Fruit fly (Drosophila melanogaster): ENCODE measurements around the gene CG11570.

Gene CG11570

dm6 chr3L:11975811-11976210, 18.2 kb upstream of the CG11570 start, which contains the start of gene CG43896 (continued):
- TF ChIP-seq HLHmδ (GFP tag; optimal IDR thresholded peaks at IDR 0.05) = no peak

dm6 chr3L:11974605-11975004, 17.0 kb upstream of the CG11570 start, which contains the start of gene CG14125:
Gene CG14125 (plus strand): TSS chr3L:11974905.
- no peak for TF ChIP-seq CG12744 (GFP tag; optimal IDR thresholded peaks at IDR 0.05)
- no peak for TF ChIP-seq gsb-n (tag; optimal IDR thresholded peaks at IDR 0.05)
- no peak for TF ChIP-seq HmgZ (tag; optimal IDR thresholded peaks at IDR 0.05)
- TF ChIP-seq CG14667 (GFP tag; IDR thresholded peaks at IDR 0.05) = no peak
- no peak for TF ChIP-seq bab2 (GFP tag; optimal IDR thresholded peaks at IDR 0.05)
- TF ChIP-seq CG1647 (GFP tag; optimal IDR thresholded peaks at IDR 0.05) = no peak
- TF ChIP-seq H15 (GFP tag; IDR thresholded peaks at IDR 0.05) = no peak
- TF ChIP-seq CG8478 (optimal IDR thresholded peaks at IDR 0.05) = no peak
- TF ChIP-seq CG14014 (GFP tag; IDR thresholded peaks at IDR 0.05) = no peak
- TF ChIP-seq CG12769 (tag; optimal IDR thresholded peaks at IDR 0.05) = no peak
- no peak for TF ChIP-seq danr (GFP tag; IDR thresholded peaks at IDR 0.05)
- no peak for TF ChIP-seq Fer3 (tag; optimal IDR thresholded peaks at IDR 0.05)
- no peak for TF ChIP-seq CG9609 (GFP tag; optimal IDR thresholded peaks at IDR 0.05)

dm6 chr3L:11973690-11974089, 16.1 kb upstream of the CG11570 start, which contains the start of gene CG42397:
Gene CG42397 (minus strand): TSS chr3L:11973790.
- no peak for TF ChIP-seq ash1 (GFP tag; optimal IDR thresholded peaks at IDR 0.05)
- TF ChIP-seq CG11695 (GFP tag; IDR thresholded peaks at IDR 0.05) = no peak
- TF ChIP-seq CG3281 (GFP tag; optimal IDR thresholded peaks at IDR 0.05) = no peak
- peak; percentile 39 for TF ChIP-seq D19B (GFP tag; optimal IDR thresholded peaks at IDR 0.05)

- no peak for TF ChIP-seq CG12744 (GFP tag; optimal IDR thresholded peaks at IDR 0.05)
Measured at dm6 chr3L:11972879-11973278, 15.3 kb upstream of the CG11570 start, which contains the start of gene Muc68E. Gene Muc68E (minus strand): TSS chr3L:11972979.

- no peak for TF ChIP-seq hth (optimal IDR thresholded peaks at IDR 0.05)
- TF ChIP-seq CG6689 (GFP tag; IDR thresholded peaks at IDR 0.05) = no peak
- TF ChIP-seq CG18764 (GFP tag; optimal IDR thresholded peaks at IDR 0.05) = no peak
- no peak for TF ChIP-seq Med (GFP tag)
- TF ChIP-seq sens (GFP tag) = peak; percentile 21
- TF ChIP-seq sug (tag; optimal IDR thresholded peaks at IDR 0.05) = peak; percentile 22
- TF ChIP-seq CG10543 (GFP tag; optimal IDR thresholded peaks at IDR 0.05) = peak; percentile 53
- no peak for TF ChIP-seq CG13424 (tag; optimal IDR thresholded peaks at IDR 0.05)
- no peak for TF ChIP-seq jumu (GFP tag; optimal IDR thresholded peaks at IDR 0.05)
- peak; percentile 62 for TF ChIP-seq CG34376 (GFP tag; optimal IDR thresholded peaks at IDR 0.05)
- no peak for TF ChIP-seq fd64A (GFP tag; optimal IDR thresholded peaks at IDR 0.05)
- 0 out of 3 replicates have a peak, but pooled peaks have one; percentile 25 for TF ChIP-seq dysf (GFP tag; IDR thresholded peaks at IDR 0.05)
- no peak for TF ChIP-seq psq (GFP tag; optimal IDR thresholded peaks at IDR 0.05)
- TF ChIP-seq z (GFP tag; IDR thresholded peaks at IDR 0.05) = no peak
- no peak for TF ChIP-seq Atf-2 (GFP tag; optimal IDR thresholded peaks at IDR 0.05)
- peak in 1 of 2 experiments; percentile 49 for TF ChIP-seq Pdp1 (GFP tag; optimal IDR thresholded peaks at IDR 0.05)
Measured at dm6 chr3L:11966104-11966503, 8.5 kb upstream of the CG11570 start, which contains the start of gene prc. Gene prc (minus strand): TSS chr3L:11966131.

dm6 chr3L:11953783-11954182, 3.8 kb downstream of the CG11570 start, which contains the start of gene CG7248:
Gene CG7248 (plus strand): TSS chr3L:11954083.
- TF ChIP-seq CG15601 (tag; optimal IDR thresholded peaks at IDR 0.05) = no peak
- TF ChIP-seq exex (tag; optimal IDR thresholded peaks at IDR 0.05) = peak; percentile 70

All from whole organism, embryonic.